Fruit fly (Drosophila melanogaster): ENCODE measurements around the gene CG12025.

DNA sequence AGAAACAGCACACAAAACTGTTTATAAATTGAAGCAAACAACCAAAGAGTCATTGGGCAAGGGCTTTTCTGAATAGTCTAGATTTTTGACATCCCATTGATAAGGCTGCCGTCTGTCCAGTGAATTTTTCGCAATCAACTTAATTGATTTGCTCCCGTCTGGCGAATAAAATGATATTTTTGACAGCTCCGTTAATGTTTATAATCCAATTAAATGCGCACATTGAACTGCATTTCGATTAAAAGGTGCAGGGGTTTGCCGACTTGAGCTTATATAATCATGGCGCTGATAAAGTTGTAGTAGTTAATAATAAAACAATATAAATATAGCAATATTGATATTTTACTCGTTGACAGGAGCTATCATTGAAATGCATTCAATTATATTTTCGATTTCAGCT lies 43.8 kb downstream of the CG12025 start:
- TF ChIP-seq CG32121 (GFP tag; IDR thresholded peaks at IDR 0.05) (no peak), CG17806 (tag; optimal IDR thresholded peaks at IDR 0.05) (no peak), fd96Ca (GFP tag; IDR thresholded peaks at IDR 0.05) (no peak), Ets98B (GFP tag; IDR thresholded peaks at IDR 0.05) (no peak), gl (tag; optimal IDR thresholded peaks at IDR 0.05) (no peak), EcR (GFP tag; optimal IDR thresholded peaks at IDR 0.05) (no peak), Pif1A (GFP tag; optimal IDR thresholded peaks at IDR 0.05) (no peak), CG8159 (tag; optimal IDR thresholded peaks at IDR 0.05) (no peak), CG9948 (tag; optimal IDR thresholded peaks at IDR 0.05) (no peak), CG15710 (tag; optimal IDR thresholded peaks at IDR 0.05) (no peak), CG8301 (tag; optimal IDR thresholded peaks at IDR 0.05) (no peak)

Data from whole organism, pupa.